Worm (Caenorhabditis elegans): ENCODE data around the gene uvs-1.
A peak's percentile ranks its signal among the peaks of the same experiment; 100 is the strongest.

- TF ChIP-seq unc-55 (GFP tag; optimal IDR thresholded peaks at IDR 0.05) = peak; percentile 58
- no peak for TF ChIP-seq nfya-1 (tag; optimal IDR thresholded peaks at IDR 0.05)
Measured at ce11 chrV:7825836-7826235, 21.8 kb upstream of the uvs-1 start.
